Worm (Caenorhabditis elegans): ENCODE results near the gene clik-2.

The clik-2 gene

ce11 chrX:7710187-7710586 is 21.2 kb upstream of the clik-2 start:
- TF ChIP-seq sox-2 (GFP tag; IDR thresholded peaks at IDR 0.05) (0 out of 2 replicates have a peak, but pooled peaks have one; percentile 6), tbx-7 (tag; optimal IDR thresholded peaks at IDR 0.05) (no peak), ceh-19 (GFP tag; optimal IDR thresholded peaks at IDR 0.05) (peak; percentile 75)

DNA sequence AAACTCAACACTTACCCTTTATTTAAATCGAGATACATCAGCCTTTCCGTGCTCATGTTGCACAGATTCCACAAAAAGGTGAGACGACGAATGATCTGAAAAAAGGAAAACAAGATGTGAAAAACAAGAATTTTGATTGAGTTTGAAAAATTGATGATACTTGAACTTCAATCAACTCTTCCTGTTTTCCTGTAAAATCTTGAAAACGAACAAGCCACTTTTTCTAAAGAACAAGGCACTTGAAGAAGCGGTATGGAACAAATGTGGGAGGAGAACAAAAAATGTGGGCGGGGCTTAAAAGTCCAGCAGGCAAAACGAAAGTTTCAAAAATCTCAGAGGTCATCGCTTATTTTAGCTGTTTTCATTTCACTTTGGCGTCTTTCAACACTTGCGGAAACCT is 18.0 kb upstream of the clik-2 start, which contains the start of gene kvs-1:
kvs-1 (minus strand) TSS at position 101 of the 400 bp plus-strand sequence.
- TF ChIP-seq hlh-6 (tag; optimal IDR thresholded peaks at IDR 0.05) (no peak), ceh-48 (tag; optimal IDR thresholded peaks at IDR 0.05) (no peak), dve-1 (tag; optimal IDR thresholded peaks at IDR 0.05) (no peak), nhr-11 (tag; optimal IDR thresholded peaks at IDR 0.05) (no peak), nhr-232 (tag; optimal IDR thresholded peaks at IDR 0.05) (no peak), unc-42 (tag; optimal IDR thresholded peaks at IDR 0.05) (no peak)

DNA sequence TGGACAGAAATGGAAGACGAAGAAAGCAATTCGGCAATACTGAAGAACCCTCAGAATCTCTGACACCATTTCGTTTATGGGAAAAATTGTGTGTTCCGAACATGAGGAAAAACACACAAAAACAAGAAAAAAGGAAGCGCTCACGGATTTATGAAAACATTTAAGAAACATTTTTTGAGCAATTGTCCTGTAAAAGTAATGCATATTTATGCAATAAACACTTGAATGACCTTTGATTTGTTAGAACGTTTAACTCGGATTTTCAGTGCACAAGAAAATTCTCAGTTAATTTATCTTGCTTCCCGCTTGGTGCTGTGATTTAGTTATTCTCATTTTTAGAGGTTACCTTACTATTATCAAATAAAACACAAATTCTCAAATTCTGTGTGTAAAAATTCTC is 14.8 kb upstream of the clik-2 start:
- no peak for TF ChIP-seq ets-4 (tag; optimal IDR thresholded peaks at IDR 0.05)

DNA sequence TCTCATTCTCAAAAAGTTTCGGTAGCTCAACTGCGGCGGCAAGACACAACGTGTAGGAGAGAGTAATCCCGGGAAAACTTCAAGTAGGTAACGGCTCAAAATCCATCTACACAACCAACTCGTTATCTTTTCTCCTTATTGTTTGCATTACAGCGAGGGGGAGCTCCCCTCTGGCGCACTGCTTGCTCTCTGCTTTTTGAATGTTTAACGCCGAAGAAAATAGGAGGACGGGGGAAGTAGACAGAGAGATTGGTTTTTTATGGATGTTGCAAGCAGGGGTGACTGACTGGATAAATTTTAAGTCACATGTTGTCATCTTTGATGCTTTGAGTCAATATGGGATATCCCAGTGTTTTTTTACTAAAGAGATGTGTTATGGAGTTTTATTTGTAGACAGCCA is 551 bp upstream of the clik-2 start:
- TF ChIP-seq elt-4 (tag; optimal IDR thresholded peaks at IDR 0.05), result no peak
- TF ChIP-seq tbx-2 (tag; optimal IDR thresholded peaks at IDR 0.05), result no peak
- TF ChIP-seq fax-1 (tag; optimal IDR thresholded peaks at IDR 0.05), result no peak
- no peak for TF ChIP-seq rnt-1 (tag; optimal IDR thresholded peaks at IDR 0.05)
- no peak for TF ChIP-seq tbx-7 (tag; optimal IDR thresholded peaks at IDR 0.05)
- no peak for TF ChIP-seq pat-9 (tag; optimal IDR thresholded peaks at IDR 0.05)
- no peak for TF ChIP-seq ceh-18 (tag; optimal IDR thresholded peaks at IDR 0.05)
- TF ChIP-seq ceh-30 (tag; optimal IDR thresholded peaks at IDR 0.05), result no peak
- TF ChIP-seq fkh-10 (GFP tag; optimal IDR thresholded peaks at IDR 0.05), result no peak
- TF ChIP-seq lim-6 (tag; optimal IDR thresholded peaks at IDR 0.05), result no peak
- no peak for TF ChIP-seq ceh-34 (tag; optimal IDR thresholded peaks at IDR 0.05)
- TF ChIP-seq T23F11.4 (GFP tag; optimal IDR thresholded peaks at IDR 0.05), result no peak
- no peak for TF ChIP-seq C38D4.7 (GFP tag; optimal IDR thresholded peaks at IDR 0.05)
- no peak for TF ChIP-seq unc-42 (tag; optimal IDR thresholded peaks at IDR 0.05)

DNA sequence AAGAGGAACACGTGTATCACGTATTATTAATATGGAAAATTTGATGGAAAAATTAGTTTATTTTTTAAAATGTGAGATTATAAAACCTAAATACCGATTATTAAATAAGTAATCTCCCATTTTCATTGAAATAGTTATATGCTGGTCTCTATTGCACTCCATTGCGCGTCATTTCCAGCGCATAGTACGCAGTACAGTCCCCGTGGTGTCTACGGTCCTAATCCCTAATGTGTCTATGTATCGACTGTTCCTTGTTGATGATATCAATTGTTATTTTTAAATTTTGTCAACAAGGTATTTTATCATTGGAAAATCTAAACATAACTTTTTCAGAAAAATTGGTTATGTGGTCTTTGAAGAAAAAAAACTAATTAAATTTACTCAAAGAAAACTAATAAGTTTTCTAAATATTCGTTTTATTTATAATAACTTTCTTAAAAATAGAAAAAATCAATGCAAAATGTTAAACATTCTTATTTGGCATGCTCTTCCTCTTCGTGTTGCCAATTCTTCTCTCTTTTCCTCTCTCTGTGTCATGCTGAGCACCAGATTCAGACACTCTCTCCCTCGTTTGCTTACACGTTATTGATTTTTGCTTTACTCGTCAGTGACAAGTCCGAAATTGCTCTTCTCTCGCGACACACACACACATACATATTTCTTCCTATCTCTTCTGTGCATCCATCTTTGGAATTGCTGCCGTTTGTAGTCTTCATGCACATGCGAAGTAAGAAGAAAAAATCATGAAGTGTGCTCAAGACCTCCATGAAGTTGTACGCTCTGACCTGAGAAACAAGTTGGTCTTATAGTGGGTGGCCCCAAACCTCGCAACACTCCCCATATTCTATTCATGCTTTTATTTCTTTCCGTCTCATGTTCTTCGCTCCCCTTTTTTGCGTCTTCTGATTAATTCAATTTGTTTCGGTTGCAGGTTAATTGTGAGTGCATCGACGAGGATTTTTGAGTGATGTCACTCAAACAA is 6.8 kb downstream of the clik-2 start, which contains the start of gene unc-18:
unc-18 (plus strand) TSS at position 932 of the 982 bp plus-strand sequence.
- TF ChIP-seq syd-9 (tag; optimal IDR thresholded peaks at IDR 0.05) (no peak), elt-4 (tag; optimal IDR thresholded peaks at IDR 0.05) (no peak), nhr-11 (tag; optimal IDR thresholded peaks at IDR 0.05) (no peak), unc-42 (tag; optimal IDR thresholded peaks at IDR 0.05) (peak; percentile 69), ceh-31 (tag; optimal IDR thresholded peaks at IDR 0.05) (peak; percentile 34), ceh-48 (tag; optimal IDR thresholded peaks at IDR 0.05) (peak; percentile 97), unc-55 (GFP tag; optimal IDR thresholded peaks at IDR 0.05) (no peak), pqm-1 (tag; optimal IDR thresholded peaks at IDR 0.05) (no peak), T23F11.4 (GFP tag; optimal IDR thresholded peaks at IDR 0.05) (no peak)

- TF ChIP-seq pha-2 (tag; optimal IDR thresholded peaks at IDR 0.05) (no peak), odd-2 (tag; optimal IDR thresholded peaks at IDR 0.05) (no peak), che-1 (tag; optimal IDR thresholded peaks at IDR 0.05) (no peak), unc-55 (GFP tag; optimal IDR thresholded peaks at IDR 0.05) (peak; percentile 40), lim-6 (tag; optimal IDR thresholded peaks at IDR 0.05) (no peak)
These were observed 8.3 kb downstream of the clik-2 start, which contains the start of gene stn-2 for ce11 chrX:7680545-7681330. Gene stn-2 (minus strand): TSS chrX:7680619.
